Fruit fly (Drosophila melanogaster) whole organism, embryonic: ENCODE data around the gene Strip.

Source experiments
- Abd-B ChIP-seq: fragments of 200-800 bp; sonication (Bioruptor generic); optimal IDR thresholded peaks from 2 replicates; lab custom pipeline; 2018; ENCODE audit warnings: missing biosample characterization, mild to moderate bottlenecking, missing genetic modification characterization, moderate library complexity
- BEAF-32 ChIP-seq: fragments of 200-800 bp; sonication (Bioruptor generic); optimal IDR thresholded peaks from 3 replicates; lab custom pipeline; 2017; ENCODE audit warnings: missing biosample characterization, missing genetic modification characterization, mild to moderate bottlenecking, moderate library complexity, missing genetic modification reagents
- CG10147 ChIP-seq: fragments of 200-800 bp; sonication (Bioruptor generic); optimal IDR thresholded peaks from 2 replicates; lab custom pipeline; 2019; ENCODE audit warnings: missing biosample characterization, mild to moderate bottlenecking, missing genetic modification characterization, moderate library complexity
- CG12391 ChIP-seq: fragments of 200-800 bp; sonication (Bioruptor generic); optimal IDR thresholded peaks from 3 replicates; lab custom pipeline; 2018; ENCODE audit warnings: missing biosample characterization, mild to moderate bottlenecking, missing genetic modification characterization, moderate library complexity
- CG12942 ChIP-seq: fragments of 200-800 bp; sonication (Bioruptor generic); optimal IDR thresholded peaks from 3 replicates; lab custom pipeline; 2016; ENCODE audit warnings: missing biosample characterization, missing genetic modification characterization
- CG14860 ChIP-seq: fragments of 200-800 bp; sonication (Bioruptor generic); IDR thresholded peaks from 3 replicates; pipeline ENCODE4 v1.3.6; 2022; ENCODE audit warnings: missing biosample characterization, missing genetic modification characterization; ENCODE audit not compliant: partially characterized antibody
- CG15011 ChIP-seq: fragments of 200-800 bp; sonication (Bioruptor generic); optimal IDR thresholded peaks from 3 replicates; lab custom pipeline; 2018; ENCODE audit warnings: missing biosample characterization, mild to moderate bottlenecking, missing genetic modification characterization
- CG17385 ChIP-seq: fragments of 200-800 bp; sonication (Bioruptor generic); optimal IDR thresholded peaks from 3 replicates; lab custom pipeline; 2018; ENCODE audit warnings: missing biosample characterization, mild to moderate bottlenecking, missing genetic modification characterization
- CG2678 ChIP-seq: fragments of 200-800 bp; sonication (Bioruptor generic); optimal IDR thresholded peaks from 3 replicates; lab custom pipeline; 2019; ENCODE audit warnings: missing biosample characterization, mild to moderate bottlenecking, missing genetic modification characterization, moderate library complexity
- CG33557 ChIP-seq: fragments of 200-800 bp; sonication (Bioruptor generic); optimal IDR thresholded peaks from 2 replicates; lab custom pipeline; 2019; ENCODE audit warnings: missing biosample characterization, mild to moderate bottlenecking, missing genetic modification characterization, moderate library complexity
- CG4360 ChIP-seq: fragments of 200-800 bp; sonication (Bioruptor generic); IDR thresholded peaks from 2 replicates; pipeline ENCODE4 v1.3.6; 2022; ENCODE audit warnings: missing biosample characterization, missing genetic modification characterization
- CG6254 ChIP-seq: fragments of 200-800 bp; sonication (Bioruptor generic); optimal IDR thresholded peaks from 3 replicates; lab custom pipeline; 2017; ENCODE audit warnings: mild to moderate bottlenecking, missing biosample characterization, missing genetic modification reagents, missing genetic modification characterization
- CG6272 ChIP-seq: fragments of 200-800 bp; sonication (Bioruptor generic); IDR thresholded peaks from 2 replicates; pipeline ENCODE4 v1.3.6; 2022; ENCODE audit warnings: missing biosample characterization, missing genetic modification characterization
- CG7928 ChIP-seq: fragments of 200-800 bp; sonication (Bioruptor generic); optimal IDR thresholded peaks from 2 replicates; lab custom pipeline; 2017; ENCODE audit warnings: missing biosample characterization, mild to moderate bottlenecking, missing genetic modification characterization
- CG7963 ChIP-seq: fragments of 200-800 bp; sonication (Bioruptor generic); IDR thresholded peaks from 3 replicates; pipeline ENCODE4 v1.3.6; 2022; ENCODE audit warnings: missing biosample characterization, missing genetic modification characterization; ENCODE audit not compliant: partially characterized antibody
- CG8290 ChIP-seq, 3 experiments: fragments of 200-800 bp; sonication (Bioruptor generic); optimal IDR thresholded peaks; 2 replicates each; lab custom pipeline; 2016 to 2019; ENCODE audit warnings: missing biosample characterization in 3 of 3, missing genetic modification characterization in 3 of 3, mild to moderate bottlenecking in 2 of 3, moderate library complexity in 1 of 3
- CG8924 ChIP-seq: fragments of 200-800 bp; optimal IDR thresholded peaks from 3 replicates; lab custom pipeline; 2019; ENCODE audit warnings: missing biosample characterization, mild to moderate bottlenecking, missing genetic modification characterization, moderate library complexity
- CG9727 ChIP-seq: fragments of 200-800 bp; sonication (Bioruptor generic); optimal IDR thresholded peaks from 3 replicates; lab custom pipeline; 2017; ENCODE audit warnings: missing biosample characterization, mild to moderate bottlenecking, missing genetic modification characterization
- Dek ChIP-seq: fragments of 200-800 bp; sonication (Bioruptor generic); optimal IDR thresholded peaks from 3 replicates; lab custom pipeline; 2019; ENCODE audit warnings: missing biosample characterization, mild to moderate bottlenecking, missing genetic modification characterization, moderate library complexity
- Elba2 ChIP-seq: fragments of 200-800 bp; sonication (Bioruptor generic); optimal IDR thresholded peaks from 3 replicates; lab custom pipeline; 2016; ENCODE audit warnings: missing biosample characterization, missing genetic modification characterization
- Fer1 ChIP-seq: fragments of 200-800 bp; sonication (Bioruptor generic); optimal IDR thresholded peaks from 2 replicates; lab custom pipeline; 2017; ENCODE audit warnings: missing biosample characterization, mild to moderate bottlenecking, missing genetic modification characterization
- HLHmδ ChIP-seq: fragments of 200-800 bp; sonication (Bioruptor generic); optimal IDR thresholded peaks from 2 replicates; lab custom pipeline; 2018; ENCODE audit warnings: missing biosample characterization, mild to moderate bottlenecking, missing genetic modification characterization, moderate library complexity
- Hey ChIP-seq: fragments of 200-800 bp; sonication (Bioruptor generic); optimal IDR thresholded peaks from 3 replicates; lab custom pipeline; 2018; ENCODE audit warnings: missing biosample characterization, mild to moderate bottlenecking, missing genetic modification characterization
- Hr78 ChIP-seq, 2 experiments: fragments of 200-800 bp in 1 of 2; fragments of >200 bp in 1 of 2; sonication (Bioruptor generic) in 1 of 2; optimal IDR thresholded peaks; 2 replicates each; lab custom pipeline; 2017 to 2019; ENCODE audit warnings: missing biosample characterization in 2 of 2, missing genetic modification characterization in 2 of 2, mild to moderate bottlenecking in 1 of 2, moderate library complexity in 1 of 2
- MTF-1 ChIP-seq: fragments of 200-800 bp; sonication (Bioruptor generic); optimal IDR thresholded peaks from 2 replicates; lab custom pipeline; 2018; ENCODE audit warnings: missing biosample characterization, mild to moderate bottlenecking, missing genetic modification characterization, borderline replicate concordance
- Mes4 ChIP-seq: fragments of 200-800 bp; sonication (Bioruptor generic); optimal IDR thresholded peaks from 2 replicates; lab custom pipeline; 2016; ENCODE audit warnings: missing biosample characterization, missing genetic modification characterization
- Mrtf ChIP-seq: fragments of 200-800 bp; sonication (Bioruptor generic); IDR thresholded peaks from 3 replicates; pipeline ENCODE4 v1.3.6; 2022; ENCODE audit warnings: missing biosample characterization, missing genetic modification characterization
- PHDP ChIP-seq: fragments of 200-800 bp; sonication (Bioruptor generic); optimal IDR thresholded peaks from 3 replicates; lab custom pipeline; 2018; ENCODE audit warnings: missing biosample characterization, mild to moderate bottlenecking, missing genetic modification characterization, moderate library complexity
- Usf ChIP-seq: fragments of 200-800 bp; sonication (Bioruptor generic); optimal IDR thresholded peaks from 2 replicates; lab custom pipeline; 2017; ENCODE audit warnings: missing genotype, missing biosample characterization, missing genetic modification characterization
- bcd ChIP-seq: fragments of 200-800 bp; sonication (Bioruptor generic); optimal IDR thresholded peaks from 2 replicates; lab custom pipeline; 2017; ENCODE audit warnings: missing biosample characterization, mild to moderate bottlenecking, missing genetic modification characterization
- caup ChIP-seq: fragments of 200-800 bp; sonication (Bioruptor generic); optimal IDR thresholded peaks from 3 replicates; lab custom pipeline; 2017; ENCODE audit warnings: missing biosample characterization, mild to moderate bottlenecking, missing genetic modification characterization, moderate library complexity; ENCODE audit not compliant: severe bottlenecking
- corto ChIP-seq: fragments of 200-800 bp; sonication (Bioruptor generic); optimal IDR thresholded peaks from 2 replicates; lab custom pipeline; 2016; ENCODE audit warnings: missing biosample characterization, mild to moderate bottlenecking, missing genetic modification characterization, moderate library complexity
- dpn ChIP-seq, 2 experiments: fragments of 200-800 bp; sonication (Bioruptor generic); optimal IDR thresholded peaks; 3 replicates each; lab custom pipeline; 2016; ENCODE audit warnings: missing biosample characterization in 2 of 2, missing genetic modification characterization in 2 of 2
- hbn ChIP-seq: fragments of 200-800 bp; sonication (Bioruptor generic); IDR thresholded peaks from 2 replicates; pipeline ENCODE4 v1.3.6; 2022; ENCODE audit warnings: missing biosample characterization, missing genetic modification characterization; ENCODE audit not compliant: partially characterized antibody
- insv ChIP-seq, 2 experiments: fragments of 200-800 bp; sonication (Bioruptor generic); optimal IDR thresholded peaks; 3 replicates each; lab custom pipeline; 2016 to 2018; ENCODE audit warnings: missing biosample characterization in 2 of 2, missing genetic modification characterization in 2 of 2
- kni ChIP-seq: fragments of 200-800 bp; sonication (Bioruptor generic); optimal IDR thresholded peaks from 3 replicates; lab custom pipeline; 2017; ENCODE audit warnings: mild to moderate bottlenecking, missing biosample characterization, missing genetic modification reagents, missing genetic modification characterization
- lola ChIP-seq, 3 experiments: fragments of >200 bp in 2 of 3; fragments of 200-800 bp in 1 of 3; sonication (Bioruptor generic) in 1 of 3; optimal IDR thresholded peaks; 2 replicates each; lab custom pipeline; 2017 to 2019; ENCODE audit warnings: missing biosample characterization in 3 of 3, missing genetic modification characterization in 3 of 3, mild to moderate bottlenecking in 1 of 3, moderate library complexity in 1 of 3
- pan ChIP-seq, 4 experiments: fragments of >200 bp in 3 of 4; fragments of 200-800 bp in 1 of 4; sonication (Bioruptor generic) in 1 of 4; optimal IDR thresholded peaks in 3 of 4; IDR thresholded peaks in 1 of 4; 2 replicates each; pipeline versions ENCODE4 v1.3.6 to Lab custom; 2017 to 2022; ENCODE audit warnings: missing biosample characterization in 2 of 4, missing genetic modification characterization in 2 of 4, mixed read lengths in 1 of 4
- sob ChIP-seq: fragments of 200-800 bp; sonication (Bioruptor generic); IDR thresholded peaks from 2 replicates; pipeline ENCODE4 v1.3.6; 2022; ENCODE audit warnings: missing biosample characterization, missing genetic modification characterization
- stc ChIP-seq: fragments of 200-800 bp; sonication (Bioruptor generic); IDR thresholded peaks from 2 replicates; pipeline ENCODE4 v1.3.6; 2022; ENCODE audit warnings: missing biosample characterization, missing genetic modification characterization
- unc-4 ChIP-seq: fragments of 200-800 bp; sonication (Bioruptor generic); IDR thresholded peaks from 2 replicates; pipeline ENCODE4 v1.3.6; 2022; ENCODE audit warnings: missing biosample characterization, missing genetic modification characterization; ENCODE audit not compliant: partially characterized antibody
- vvl ChIP-seq: fragments of 200-800 bp; sonication (Bioruptor generic); IDR thresholded peaks from 2 replicates; pipeline ENCODE4 v1.3.6; 2022; ENCODE audit warnings: missing biosample characterization, missing genetic modification characterization
- zf30C ChIP-seq: fragments of 200-800 bp; sonication (Bioruptor generic); optimal IDR thresholded peaks from 3 replicates; lab custom pipeline; 2018; ENCODE audit warnings: missing biosample characterization, mild to moderate bottlenecking, missing genetic modification characterization
- zfh1 ChIP-seq: fragments of 200-800 bp; sonication (Bioruptor generic); IDR thresholded peaks from 3 replicates; pipeline ENCODE4 v1.3.6; 2022; ENCODE audit warnings: missing biosample characterization, missing genetic modification characterization

Strip gene

dm6 chr3L:3336368-3337164, 7.9 kb upstream of the Strip start, which contains the start of the genes Drsl6 and kst (continued):
- TF ChIP-seq CG2678 (no peak), unc-4 (GFP tag; lab: Robert Waterston, UW) (peak; percentile 50), lola (GFP tag; optimal IDR thresholded peaks at IDR 0.05; lab: Kevin White, UChicago) (no peak), CG4360 (GFP tag; lab: Robert Waterston, UW) (peak; percentile 83), Usf (no peak), sob (GFP tag; lab: Robert Waterston, UW) (peak; percentile 58; the same call in 1 of the 2 replicates), CG7928 (GFP tag; lab: Kevin White, UChicago) (no peak), pan (optimal IDR thresholded peaks at IDR 0.05; lab: Kevin White, UChicago) (no peak), pan (GFP tag; optimal IDR thresholded peaks at IDR 0.05 in 1 of 2, IDR thresholded peaks at IDR 0.05 in 1 of 2) (peak in 1 of 2 experiments; percentile 33), Mrtf (GFP tag; lab: Robert Waterston, UW) (no peak), corto (GFP tag; lab: Kevin White, UChicago) (no peak), kni (GFP tag; lab: Kevin White, UChicago) (peak; percentile 78), insv (GFP tag; optimal IDR thresholded peaks at IDR 0.05; lab: Kevin White, UChicago) (peak in 1 of 2 experiments; percentile 89), MTF-1 (GFP tag; lab: Kevin White, UChicago) (peak; percentile 13), zf30C (GFP tag; lab: Kevin White, UChicago) (peak; percentile 33), Dek (tag; lab: Kevin White, UChicago) (peak; percentile 3), CG14860 (GFP tag; lab: Robert Waterston, UW) (no peak; the same call in 2 of the 3 replicates), hbn (peak; percentile 47; the same call in 1 of the 2 replicates), CG12942 (GFP tag; lab: Kevin White, UChicago) (no peak), bcd (peak; percentile 24), CG6272 (no peak), Hey (tag; lab: Kevin White, UChicago) (no peak), Mes4 (no peak), CG7963 (GFP tag; lab: Robert Waterston, UW) (no peak), CG33557 (GFP tag; lab: Kevin White, UChicago) (peak; percentile 19), CG6254 (GFP tag; lab: Kevin White, UChicago) (no peak), BEAF-32 (GFP tag; lab: Kevin White, UChicago) (peak; percentile 64), CG8290 (GFP tag; optimal IDR thresholded peaks at IDR 0.05; lab: Kevin White, UChicago) (peak; percentile 41), CG8290 (tag; optimal IDR thresholded peaks at IDR 0.05; lab: Kevin White, UChicago) (no peak), Fer1 (peak; percentile 32), caup (GFP tag; lab: Kevin White, UChicago) (peak; percentile 57), CG9727 (GFP tag; lab: Kevin White, UChicago) (peak; percentile 21), Abd-B (no peak), CG12391 (tag; lab: Kevin White, UChicago) (peak; percentile 12), PHDP (tag; lab: Kevin White, UChicago) (peak; percentile 41), zfh1 (no peak), stc (0 out of 2 replicates have a peak, but pooled peaks have one; percentile 8), CG15011 (GFP tag; lab: Kevin White, UChicago) (no peak), CG17385 (GFP tag; lab: Kevin White, UChicago) (peak; percentile 56), HLHmδ (GFP tag; lab: Kevin White, UChicago) (no peak), Elba2 (GFP tag; lab: Kevin White, UChicago) (peak; percentile 94), CG8924 (tag; lab: Kevin White, UChicago) (peak; percentile 39), vvl (GFP tag; lab: Robert Waterston, UW) (peak; percentile 72), dpn (GFP tag; optimal IDR thresholded peaks at IDR 0.05; lab: Kevin White, UChicago) (peak in 1 of 2 experiments; percentile 27), CG10147 (no peak), Hr78 (GFP tag; optimal IDR thresholded peaks at IDR 0.05; lab: Kevin White, UChicago) (no peak)
